Fruit fly (Drosophila melanogaster): Measurements from ENCODE around the gene CG14995.

- TF ChIP-seq CG17806 (tag; optimal IDR thresholded peaks at IDR 0.05) (no peak), rn (GFP tag; IDR thresholded peaks at IDR 0.05) (no peak), fd96Ca (GFP tag; IDR thresholded peaks at IDR 0.05) (no peak), CG14655 (GFP tag; optimal IDR thresholded peaks at IDR 0.05) (no peak), CG8159 (tag; optimal IDR thresholded peaks at IDR 0.05) (no peak), Ets98B (GFP tag; IDR thresholded peaks at IDR 0.05) (no peak), D1 (tag; optimal IDR thresholded peaks at IDR 0.05) (no peak), CG8301 (tag; optimal IDR thresholded peaks at IDR 0.05) (no peak), CG15710 (tag; optimal IDR thresholded peaks at IDR 0.05) (no peak), CG12605 (GFP tag; IDR thresholded peaks at IDR 0.05) (no peak), EcR (GFP tag; optimal IDR thresholded peaks at IDR 0.05) (peak; percentile 34), CG32121 (GFP tag; IDR thresholded peaks at IDR 0.05) (no peak), CG9948 (tag; optimal IDR thresholded peaks at IDR 0.05) (no peak)
These were observed 45.4 kb upstream of the CG14995 start, which contains the start of gene CG1299 for dm6 chr3L:4148406-4148975.
